Fruit fly (Drosophila melanogaster): ENCODE data around the gene armi.

The armi gene

DNA sequence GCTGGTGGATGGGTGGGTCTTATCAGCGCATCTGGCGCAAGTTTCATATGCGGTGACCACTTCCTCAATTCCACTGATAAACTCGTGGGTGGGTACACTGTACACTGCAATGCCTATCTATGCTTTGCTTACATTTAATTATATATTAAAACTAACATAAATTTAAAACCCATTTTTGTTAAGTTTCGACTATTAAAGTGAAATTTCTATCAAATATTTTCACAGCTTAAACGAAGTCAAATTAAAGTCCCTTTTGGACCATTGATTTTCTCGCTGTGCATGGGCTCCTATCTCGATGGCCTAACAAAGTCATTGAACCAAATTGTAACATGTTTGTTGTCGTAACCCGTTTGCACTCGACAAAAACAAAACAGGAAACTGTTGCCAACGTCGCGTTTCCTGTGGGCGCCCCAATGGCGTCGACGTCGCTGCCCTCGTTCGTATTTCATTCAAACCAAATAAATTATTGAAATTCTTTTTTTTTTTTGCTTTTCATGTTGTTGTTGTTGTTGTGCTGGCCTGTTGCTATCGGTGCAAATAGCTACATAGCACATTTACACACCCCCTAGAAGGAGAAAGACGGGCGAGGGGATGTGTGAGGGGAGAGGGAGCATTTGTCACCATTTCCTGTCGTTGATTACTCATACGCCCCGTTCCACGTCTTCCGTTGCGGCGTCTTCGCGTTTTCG lies 28.3 kb upstream of the armi start (continued):
- TF ChIP-seq CG16779 (tag; optimal IDR thresholded peaks at IDR 0.05) (no peak), CG8119 (GFP tag; IDR thresholded peaks at IDR 0.05) (peak; percentile 80), Ets96B (tag; optimal IDR thresholded peaks at IDR 0.05) (peak; percentile 41), Smox (GFP tag; optimal IDR thresholded peaks at IDR 0.05) (peak; percentile 87), Met (GFP tag; optimal IDR thresholded peaks at IDR 0.05) (peak; percentile 89), CG1621 (tag; optimal IDR thresholded peaks at IDR 0.05) (no peak), ss (GFP tag; optimal IDR thresholded peaks at IDR 0.05) (peak in 1 of 2 experiments; percentile 18), Eip93F (GFP tag; optimal IDR thresholded peaks at IDR 0.05) (peak; percentile 71), CG6854 (GFP tag; optimal IDR thresholded peaks at IDR 0.05) (peak; percentile 21), spab (GFP tag; optimal IDR thresholded peaks at IDR 0.05) (peak; percentile 24), Lpt (GFP tag; optimal IDR thresholded peaks at IDR 0.05) (peak; percentile 63), acj6 (GFP tag; optimal IDR thresholded peaks at IDR 0.05) (peak; percentile 84), Hr38 (GFP tag; optimal IDR thresholded peaks at IDR 0.05) (no peak), CG8632 (GFP tag; optimal IDR thresholded peaks at IDR 0.05) (peak; percentile 80), esn (GFP tag; optimal IDR thresholded peaks at IDR 0.05) (peak; percentile 89), dac (GFP tag; optimal IDR thresholded peaks at IDR 0.05) (peak; percentile 37), CG4318 (GFP tag; optimal IDR thresholded peaks at IDR 0.05) (peak; percentile 59), CG6792 (GFP tag; optimal IDR thresholded peaks at IDR 0.05) (peak; percentile 82), fkh (GFP tag; optimal IDR thresholded peaks at IDR 0.05) (peak; percentile 36), cyc (GFP tag; optimal IDR thresholded peaks at IDR 0.05) (peak; percentile 84), CG6276 (GFP tag; optimal IDR thresholded peaks at IDR 0.05) (peak; percentile 52), Blimp-1 (GFP tag; optimal IDR thresholded peaks at IDR 0.05) (peak; percentile 71), CG3919 (GFP tag; optimal IDR thresholded peaks at IDR 0.05) (peak; percentile 71), dsx (GFP tag; optimal IDR thresholded peaks at IDR 0.05; ENCODE audit: poor library complexity, severe bottlenecking) (peak; percentile 4), CG9139 (GFP tag; optimal IDR thresholded peaks at IDR 0.05) (no peak), CG11762 (GFP tag; optimal IDR thresholded peaks at IDR 0.05; ENCODE audit: insufficient read depth) (peak; percentile 54), net (GFP tag; optimal IDR thresholded peaks at IDR 0.05) (peak; percentile 67), CG11902 (GFP tag; optimal IDR thresholded peaks at IDR 0.05) (peak; percentile 67), Hr4 (GFP tag; optimal IDR thresholded peaks at IDR 0.05) (peak; percentile 83), CG10669 (GFP tag; optimal IDR thresholded peaks at IDR 0.05) (peak; percentile 36), vri (GFP tag; optimal IDR thresholded peaks at IDR 0.05) (peak; percentile 83), CG10631 (GFP tag; optimal IDR thresholded peaks at IDR 0.05) (peak; percentile 64), Sox102F (GFP tag; optimal IDR thresholded peaks at IDR 0.05) (peak; percentile 83), Hr39 (GFP tag; optimal IDR thresholded peaks at IDR 0.05) (peak; percentile 82), CG6808 (GFP tag; optimal IDR thresholded peaks at IDR 0.05) (no peak), CG34406 (GFP tag; optimal IDR thresholded peaks at IDR 0.05) (peak; percentile 84), topi (GFP tag; optimal IDR thresholded peaks at IDR 0.05) (peak; percentile 85), Eip78C (GFP tag) (peak; percentile 93), CG3032 (tag; optimal IDR thresholded peaks at IDR 0.05) (peak; percentile 46)

DNA sequence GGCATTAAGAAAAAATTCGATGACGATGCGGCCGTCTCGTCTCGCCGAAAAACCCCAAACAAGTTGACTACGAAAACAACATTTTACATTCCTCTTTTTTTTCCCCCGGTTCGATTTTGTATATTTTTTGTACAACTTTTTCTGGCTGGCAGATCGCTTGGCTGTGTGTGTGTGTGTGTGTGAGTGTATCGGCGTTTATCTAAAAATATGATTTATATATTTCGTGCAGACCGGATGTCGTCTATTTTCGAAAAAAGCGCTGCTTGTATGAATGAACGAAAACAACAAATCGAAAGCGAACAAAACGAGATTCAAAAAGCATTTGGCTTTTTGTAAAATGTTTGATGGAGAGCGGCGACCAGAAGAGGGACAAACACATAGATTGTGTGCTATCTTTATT lies 27.2 kb upstream of the armi start:
- TF ChIP-seq Eip78C (GFP tag) (peak; percentile 16), esn (GFP tag; optimal IDR thresholded peaks at IDR 0.05) (no peak)
